Worm (Caenorhabditis elegans) whole organism, L2 larva: ENCODE data around the gene F41D9.2.

ENCODE experiments used
- alr-1 ChIP-seq: fragments of 150-350 bp; optimal IDR thresholded peaks from 2 replicates; lab custom pipeline; 2014; ENCODE audit warnings: missing biosample characterization, missing genetic modification characterization
- aly-2 ChIP-seq: fragments of 150-350 bp; optimal IDR thresholded peaks from 2 replicates; lab custom pipeline; 2014; ENCODE audit warnings: missing biosample characterization, missing genetic modification characterization
- ama-1 ChIP-seq: fragments of 150-350 bp; optimal IDR thresholded peaks from 2 replicates; lab custom pipeline; 2018; ENCODE audit warnings: inconsistent platforms
- nhr-237 ChIP-seq: fragments of 150-350 bp; optimal IDR thresholded peaks from 2 replicates; lab custom pipeline; 2014; ENCODE audit warnings: missing biosample characterization, missing genetic modification characterization
- nhr-25 ChIP-seq: fragments of 150-350 bp; sonication (generic microtip); optimal IDR thresholded peaks from 3 replicates; lab custom pipeline; 2014; ENCODE audit warnings: missing biosample characterization, missing genetic modification characterization
- snpc-4 ChIP-seq: fragments of 150-350 bp; optimal IDR thresholded peaks from 2 replicates; lab custom pipeline; 2014; ENCODE audit warnings: missing biosample characterization, missing genetic modification characterization
- unc-62 ChIP-seq: fragments of 150-350 bp; optimal IDR thresholded peaks from 2 replicates; lab custom pipeline; 2014; ENCODE audit warnings: missing biosample characterization, missing genetic modification reagents, missing genetic modification characterization

DNA sequence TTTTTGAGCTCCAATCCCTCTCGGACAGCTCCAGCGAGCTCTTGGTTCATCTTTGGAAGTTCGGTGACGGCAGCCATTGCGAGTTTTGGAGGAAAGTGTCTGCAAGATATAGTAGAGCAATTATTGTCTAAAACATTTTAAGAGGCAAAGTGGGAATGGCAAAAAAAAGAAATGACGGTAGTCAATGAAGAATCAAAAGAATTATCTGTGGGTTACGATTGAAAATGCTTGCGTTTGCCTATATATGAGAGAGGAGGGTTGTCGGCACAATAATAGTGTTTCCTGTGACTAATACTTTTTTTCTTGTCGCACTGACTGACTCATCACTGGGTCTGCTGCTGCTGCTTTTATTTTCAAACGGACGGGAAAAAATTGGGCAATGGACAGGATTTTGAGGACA lies 38.9 kb upstream of the F41D9.2 start, which contains the start of gene tth-1:
- TF ChIP-seq alr-1 (tag; lab: Kevin White, UChicago) (no peak), unc-62 (GFP tag; lab: Kevin White, UChicago) (no peak), ama-1 (lab: Kevin White, UChicago) (no peak), aly-2 (tag; lab: Kevin White, UChicago) (no peak), snpc-4 (tag; lab: Kevin White, UChicago) (no peak), nhr-237 (tag; lab: Kevin White, UChicago) (no peak), nhr-25 (tag; lab: Kevin White, UChicago) (no peak)
